Fruit fly (Drosophila melanogaster) whole organism, embryonic: Measurements from ENCODE around the gene CG33288.

Experiments used
- ATbp ChIP-seq: fragments of 200-800 bp; sonication (Bioruptor generic); optimal IDR thresholded peaks from 2 replicates; lab custom pipeline; 2017; ENCODE audit warnings: missing biosample characterization, mild to moderate bottlenecking, missing genetic modification characterization, missing genetic modification reagents
- Awh ChIP-seq: fragments of 200-800 bp; sonication (Bioruptor generic); IDR thresholded peaks from 2 replicates; pipeline ENCODE4, ENCODE4 v1.3.6; 2022; ENCODE audit warnings: missing biosample characterization, missing genetic modification characterization
- CG10274 ChIP-seq: fragments of 200-800 bp; sonication (Bioruptor generic); optimal IDR thresholded peaks from 3 replicates; lab custom pipeline; 2017; ENCODE audit warnings: missing biosample characterization, mild to moderate bottlenecking, missing genetic modification characterization
- CG11085 ChIP-seq: fragments of 200-800 bp; sonication (Bioruptor generic); IDR thresholded peaks from 2 replicates; pipeline ENCODE4 v1.3.6; 2022; ENCODE audit warnings: missing biosample characterization, missing genetic modification characterization
- CG11247 ChIP-seq: fragments of 200-800 bp; sonication (Bioruptor generic); IDR thresholded peaks from 2 replicates; pipeline ENCODE4 v1.3.6; 2022; ENCODE audit warnings: missing biosample characterization, missing genetic modification characterization
- CG11398 ChIP-seq: fragments of 200-800 bp; sonication (Bioruptor generic); optimal IDR thresholded peaks from 2 replicates; lab custom pipeline; 2016; ENCODE audit warnings: missing biosample characterization, missing genetic modification characterization
- CG12942 ChIP-seq: fragments of 200-800 bp; sonication (Bioruptor generic); optimal IDR thresholded peaks from 3 replicates; lab custom pipeline; 2016; ENCODE audit warnings: missing biosample characterization, missing genetic modification characterization
- CG14965 ChIP-seq: fragments of 200-800 bp; sonication (Bioruptor generic); optimal IDR thresholded peaks from 2 replicates; lab custom pipeline; 2016; ENCODE audit warnings: missing biosample characterization, missing genetic modification characterization, borderline replicate concordance
- CG15601 ChIP-seq: fragments of 200-800 bp; sonication (Bioruptor generic); optimal IDR thresholded peaks from 3 replicates; lab custom pipeline; 2019; ENCODE audit warnings: missing biosample characterization, mild to moderate bottlenecking, missing genetic modification characterization, moderate library complexity
- CG1603 ChIP-seq: fragments of 200-800 bp; sonication (Bioruptor generic); optimal IDR thresholded peaks from 2 replicates; lab custom pipeline; 2019; ENCODE audit warnings: missing biosample characterization, mild to moderate bottlenecking, missing genetic modification characterization, moderate library complexity
- CG1647 ChIP-seq: fragments of 200-800 bp; sonication (Bioruptor generic); optimal IDR thresholded peaks from 3 replicates; lab custom pipeline; 2016; ENCODE audit warnings: missing biosample characterization, missing genetic modification characterization
- CG17802 ChIP-seq: fragments of 200-800 bp; sonication (Bioruptor generic); optimal IDR thresholded peaks from 2 replicates; lab custom pipeline; 2018; ENCODE audit warnings: missing biosample characterization, mild to moderate bottlenecking, missing genetic modification characterization, moderate library complexity
- CG18764 ChIP-seq: fragments of 200-800 bp; sonication (Bioruptor generic); optimal IDR thresholded peaks from 3 replicates; lab custom pipeline; 2016; ENCODE audit warnings: missing biosample characterization, missing genetic modification characterization
- CG2116 ChIP-seq: fragments of 200-800 bp; sonication (Bioruptor generic); optimal IDR thresholded peaks from 3 replicates; lab custom pipeline; 2018; ENCODE audit warnings: missing biosample characterization, mild to moderate bottlenecking, missing genetic modification characterization
- CG30431 ChIP-seq: fragments of 200-800 bp; sonication (Bioruptor generic); optimal IDR thresholded peaks from 2 replicates; lab custom pipeline; 2017; ENCODE audit warnings: missing biosample characterization, missing genetic modification characterization
- CG32767 ChIP-seq: fragments of 200-800 bp; sonication (Bioruptor generic); IDR thresholded peaks from 2 replicates; pipeline ENCODE4 v1.3.6; 2022; ENCODE audit warnings: missing biosample characterization, missing genetic modification characterization
- CG5953 ChIP-seq: fragments of 200-800 bp; sonication (Bioruptor generic); IDR thresholded peaks from 2 replicates; pipeline ENCODE4 v1.3.6; 2022; ENCODE audit warnings: missing biosample characterization, missing genetic modification characterization
- CG6854 ChIP-seq: fragments of 200-800 bp; sonication (Bioruptor generic); optimal IDR thresholded peaks from 3 replicates; lab custom pipeline; 2017; ENCODE audit warnings: missing biosample characterization, mild to moderate bottlenecking, missing genetic modification characterization
- CG9932 ChIP-seq: fragments of 200-800 bp; sonication (Bioruptor generic); IDR thresholded peaks from 2 replicates; pipeline ENCODE4 v1.3.6; 2022; ENCODE audit warnings: missing biosample characterization, missing genetic modification characterization
- Dp ChIP-seq: fragments of 200-800 bp; sonication (Bioruptor generic); optimal IDR thresholded peaks from 2 replicates; lab custom pipeline; 2018; ENCODE audit warnings: missing biosample characterization, mild to moderate bottlenecking, missing genetic modification characterization, moderate library complexity
- Elba2 ChIP-seq: fragments of 200-800 bp; sonication (Bioruptor generic); optimal IDR thresholded peaks from 3 replicates; lab custom pipeline; 2016; ENCODE audit warnings: missing biosample characterization, missing genetic modification characterization
- HHEX ChIP-seq: fragments of 200-800 bp; sonication (Bioruptor generic); optimal IDR thresholded peaks from 3 replicates; lab custom pipeline; 2017; ENCODE audit warnings: missing biosample characterization, mild to moderate bottlenecking, missing genetic modification characterization, missing genetic modification reagents
- Hr3 ChIP-seq: fragments of 200-800 bp; sonication (Bioruptor generic); optimal IDR thresholded peaks from 3 replicates; lab custom pipeline; 2016; ENCODE audit warnings: missing biosample characterization, missing genetic modification characterization
- MESR4 ChIP-seq: fragments of 200-800 bp; sonication (Bioruptor generic); optimal IDR thresholded peaks from 2 replicates; lab custom pipeline; 2018; ENCODE audit warnings: missing biosample characterization, mild to moderate bottlenecking, missing genetic modification characterization, moderate library complexity
- Mad ChIP-seq: fragments of 200-800 bp; sonication (Bioruptor generic); optimal IDR thresholded peaks from 2 replicates; lab custom pipeline; 2016; ENCODE audit warnings: missing biosample characterization, missing genetic modification characterization
- Meics ChIP-seq: fragments of 200-800 bp; sonication (Bioruptor generic); optimal IDR thresholded peaks from 2 replicates; lab custom pipeline; 2017; ENCODE audit warnings: missing biosample characterization, mild to moderate bottlenecking, missing genetic modification characterization
- Optix ChIP-seq: fragments of 200-800 bp; sonication (Bioruptor generic); IDR thresholded peaks from 3 replicates; pipeline ENCODE4 v1.3.6; 2022; ENCODE audit warnings: missing biosample characterization, missing genetic modification characterization
- Sin3A ChIP-seq: fragments of >200 bp; optimal IDR thresholded peaks from 2 replicates; lab custom pipeline; 2018
- Sry-β ChIP-seq: fragments of 200-800 bp; sonication (Bioruptor generic); optimal IDR thresholded peaks from 2 replicates; lab custom pipeline; 2018; ENCODE audit warnings: missing biosample characterization, mild to moderate bottlenecking, missing genetic modification characterization, moderate library complexity
- Ssrp ChIP-seq: fragments of 200-800 bp; sonication (Bioruptor generic); optimal IDR thresholded peaks from 2 replicates; lab custom pipeline; 2018; ENCODE audit warnings: missing biosample characterization, mild to moderate bottlenecking, missing genetic modification characterization, moderate library complexity
- Usf ChIP-seq: fragments of 200-800 bp; sonication (Bioruptor generic); optimal IDR thresholded peaks from 2 replicates; lab custom pipeline; 2017; ENCODE audit warnings: missing genotype, missing biosample characterization, missing genetic modification characterization
- Xrp1 ChIP-seq: fragments of 200-800 bp; sonication (Bioruptor generic); IDR thresholded peaks from 2 replicates; pipeline ENCODE4 v1.3.6; 2022; ENCODE audit warnings: missing biosample characterization, missing genetic modification characterization
- amos ChIP-seq: fragments of 200-800 bp; sonication (Bioruptor generic); IDR thresholded peaks from 2 replicates; pipeline ENCODE4 v1.3.6; 2022; ENCODE audit warnings: missing biosample characterization, missing genetic modification characterization; ENCODE audit not compliant: partially characterized antibody
- crol ChIP-seq: fragments of 200-800 bp; sonication (Bioruptor generic); IDR thresholded peaks from 2 replicates; pipeline ENCODE4 v1.3.6; 2022; ENCODE audit warnings: missing biosample characterization, missing genetic modification characterization
- crp ChIP-seq, 2 experiments: fragments of 200-800 bp; sonication (Bioruptor generic); optimal IDR thresholded peaks; 2 replicates in 1 of 2; 3 replicates in 1 of 2; lab custom pipeline; 2017; ENCODE audit warnings: missing biosample characterization in 2 of 2, missing genetic modification characterization in 2 of 2, mild to moderate bottlenecking in 1 of 2, moderate library complexity in 1 of 2
- gsb ChIP-seq: fragments of 200-800 bp; sonication (Bioruptor generic); IDR thresholded peaks from 2 replicates; pipeline ENCODE4 v1.3.6; 2022; ENCODE audit warnings: missing biosample characterization, missing genetic modification characterization
- klu ChIP-seq: fragments of 200-800 bp; sonication (Bioruptor generic); IDR thresholded peaks from 2 replicates; pipeline ENCODE4 v1.3.6; 2022; ENCODE audit warnings: missing biosample characterization, missing genetic modification characterization
- knrl ChIP-seq: fragments of 200-800 bp; sonication (Bioruptor generic); IDR thresholded peaks from 3 replicates; pipeline ENCODE4 v1.3.6; 2022; ENCODE audit warnings: missing biosample characterization, missing genetic modification characterization; ENCODE audit not compliant: partially characterized antibody
- lab ChIP-seq: fragments of 200-800 bp; sonication (Bioruptor generic); optimal IDR thresholded peaks from 3 replicates; lab custom pipeline; 2017; ENCODE audit warnings: missing biosample characterization, missing genetic modification characterization, mild to moderate bottlenecking, moderate library complexity, missing genetic modification reagents
- lbe ChIP-seq: fragments of 200-800 bp; sonication (Bioruptor generic); optimal IDR thresholded peaks from 2 replicates; lab custom pipeline; 2016; ENCODE audit warnings: missing biosample characterization, mild to moderate bottlenecking, missing genetic modification characterization
- mam ChIP-seq: fragments of 200-800 bp; sonication (Bioruptor generic); optimal IDR thresholded peaks from 3 replicates; lab custom pipeline; 2016; ENCODE audit warnings: missing biosample characterization, missing genetic modification characterization
- org-1 ChIP-seq: fragments of 200-800 bp; sonication (Bioruptor generic); optimal IDR thresholded peaks from 2 replicates; lab custom pipeline; 2017; ENCODE audit warnings: missing biosample characterization, missing genetic modification characterization
- otp ChIP-seq: fragments of 200-800 bp; sonication (Bioruptor generic); IDR thresholded peaks from 3 replicates; pipeline ENCODE4, ENCODE4 v1.3.6; 2022; ENCODE audit warnings: missing biosample characterization, missing genetic modification characterization
- pita ChIP-seq: fragments of 200-800 bp; sonication (Bioruptor generic); optimal IDR thresholded peaks from 2 replicates; lab custom pipeline; 2017; ENCODE audit warnings: missing biosample characterization, mild to moderate bottlenecking, missing genetic modification characterization
- psq ChIP-seq: fragments of 200-800 bp; sonication (Bioruptor generic); optimal IDR thresholded peaks from 2 replicates; lab custom pipeline; 2017; ENCODE audit warnings: missing biosample characterization, missing genetic modification characterization
- pum ChIP-seq: fragments of 200-800 bp; sonication (Bioruptor generic); optimal IDR thresholded peaks from 2 replicates; lab custom pipeline; 2016; ENCODE audit warnings: missing biosample characterization, missing genetic modification characterization
- scrt ChIP-seq: fragments of 200-800 bp; sonication (Bioruptor generic); optimal IDR thresholded peaks from 2 replicates; lab custom pipeline; 2018; ENCODE audit warnings: missing biosample characterization, mild to moderate bottlenecking, missing genetic modification characterization, moderate library complexity
- shn ChIP-seq: fragments of 200-800 bp; sonication (Bioruptor generic); optimal IDR thresholded peaks from 3 replicates; lab custom pipeline; 2016; ENCODE audit warnings: missing biosample characterization, missing genetic modification characterization
- wor ChIP-seq: fragments of 200-800 bp; sonication (Bioruptor generic); IDR thresholded peaks from 2 replicates; pipeline ENCODE4 v1.3.6; 2022; ENCODE audit warnings: missing biosample characterization, missing genetic modification characterization
- zfh1 ChIP-seq: fragments of 200-800 bp; sonication (Bioruptor generic); IDR thresholded peaks from 3 replicates; pipeline ENCODE4 v1.3.6; 2022; ENCODE audit warnings: missing biosample characterization, missing genetic modification characterization

Gene CG33288

dm6 chr3L:21417884-21418536, 9.6 kb upstream of the CG33288 start (continued):
- peak; percentile 39 for TF ChIP-seq CG12942 (GFP tag; lab: Kevin White, UChicago)
- TF ChIP-seq gsb, result 0 out of 2 replicates have a peak, but pooled peaks have one; percentile 21
- peak; percentile 53 for TF ChIP-seq HHEX
- no peak for TF ChIP-seq pita (GFP tag; lab: Kevin White, UChicago)
- TF ChIP-seq Elba2 (GFP tag; lab: Kevin White, UChicago), result no peak
- TF ChIP-seq scrt (GFP tag; lab: Kevin White, UChicago), result peak; percentile 37
- TF ChIP-seq CG6854 (GFP tag; lab: Kevin White, UChicago), result no peak
- no peak for TF ChIP-seq amos (GFP tag; lab: Robert Waterston, UW)
- peak; percentile 47; the same call in 1 of the 2 replicates for TF ChIP-seq CG32767 (GFP tag; lab: Robert Waterston, UW)
- TF ChIP-seq CG18764 (GFP tag; lab: Kevin White, UChicago), result no peak
- no peak for TF ChIP-seq CG11398 (GFP tag; lab: Kevin White, UChicago)
- TF ChIP-seq CG5953, result no peak
- no peak for TF ChIP-seq knrl (GFP tag; lab: Robert Waterston, UW)
- TF ChIP-seq Dp (GFP tag; lab: Kevin White, UChicago), result no peak
- TF ChIP-seq crp (GFP tag; optimal IDR thresholded peaks at IDR 0.05; lab: Kevin White, UChicago), result no peak
- no peak for TF ChIP-seq CG1603
- no peak for TF ChIP-seq pum
- no peak for TF ChIP-seq CG30431
- no peak for TF ChIP-seq CG14965 (GFP tag; lab: Kevin White, UChicago)
- TF ChIP-seq CG9932 (GFP tag; lab: Robert Waterston, UW), result no peak; the same call in 1 of the 2 replicates
- TF ChIP-seq psq (GFP tag; lab: Kevin White, UChicago), result no peak
- no peak for TF ChIP-seq CG10274 (GFP tag; lab: Kevin White, UChicago)
- TF ChIP-seq CG15601 (tag; lab: Kevin White, UChicago), result peak; percentile 53
- TF ChIP-seq Ssrp, result peak; percentile 37
- peak; percentile 11 for TF ChIP-seq Usf (GFP tag; lab: Kevin White, UChicago)
- TF ChIP-seq zfh1 (GFP tag; lab: Robert Waterston, UW), result 0 out of 3 replicates have a peak, but pooled peaks have one; percentile 16
- TF ChIP-seq Sry-β (GFP tag; lab: Kevin White, UChicago), result no peak
- TF ChIP-seq otp (GFP tag; lab: Robert Waterston, UW), result no peak
- TF ChIP-seq Awh (GFP tag; lab: Robert Waterston, UW), result 0 out of 2 replicates have a peak, but pooled peaks have one; percentile 39
- TF ChIP-seq lbe (GFP tag; lab: Kevin White, UChicago), result no peak
- no peak for TF ChIP-seq CG1647 (GFP tag; lab: Kevin White, UChicago)
- no peak for TF ChIP-seq shn (GFP tag; lab: Kevin White, UChicago)
- peak; percentile 61 for TF ChIP-seq lab (GFP tag; lab: Kevin White, UChicago)
- TF ChIP-seq Hr3 (GFP tag; lab: Kevin White, UChicago), result peak; percentile 29
- no peak for TF ChIP-seq crol
- TF ChIP-seq Mad, result no peak
- peak; percentile 25 for TF ChIP-seq org-1 (GFP tag; lab: Kevin White, UChicago)
- TF ChIP-seq ATbp (GFP tag; lab: Kevin White, UChicago), result peak; percentile 42
- TF ChIP-seq CG11247 (GFP tag; lab: Robert Waterston, UW), result no peak
- TF ChIP-seq Meics (GFP tag; lab: Kevin White, UChicago), result peak; percentile 73
- no peak for TF ChIP-seq CG11085
- TF ChIP-seq mam, result peak; percentile 4
- 0 out of 2 replicates have a peak, but pooled peaks have one; percentile 28 for TF ChIP-seq klu (GFP tag; lab: Robert Waterston, UW)
- peak; percentile 48; the same call in 1 of the 2 replicates for TF ChIP-seq Xrp1 (GFP tag; lab: Robert Waterston, UW)
- TF ChIP-seq CG2116 (GFP tag; lab: Kevin White, UChicago), result no peak
- TF ChIP-seq Optix (GFP tag; lab: Robert Waterston, UW), result no peak
- no peak for TF ChIP-seq CG17802 (tag; lab: Kevin White, UChicago)
- TF ChIP-seq Sin3A (lab: Kevin White, UChicago), result no peak
- no peak; the same call in 1 of the 2 replicates for TF ChIP-seq wor (GFP tag; lab: Robert Waterston, UW)
- TF ChIP-seq MESR4 (GFP tag; lab: Kevin White, UChicago), result no peak
